Worm (Caenorhabditis elegans) whole organism, young adult: ENCODE results near the gene F07A11.4.

Source experiments
- B0019.2 ChIP-seq: fragments of 200-800 bp; sonication (Bioruptor generic); conservative IDR thresholded peaks from 2 replicates; pipeline ENCODE4 v1.3.6; 2022; ENCODE audit warnings: missing genetic modification reagents, missing genetic modification characterization, missing compliant biosample characterization
- F23B12.7 ChIP-seq: sonication (generic microtip); optimal IDR thresholded peaks from 2 replicates; lab custom pipeline; 2017; ENCODE audit warnings: missing genetic modification characterization, mild to moderate bottlenecking, missing compliant biosample characterization, antibody characterized with exemption, moderate library complexity; ENCODE audit not compliant: insufficient read depth
- F33H1.4 ChIP-seq: fragments of 200-800 bp; sonication (Bioruptor generic); IDR thresholded peaks from 2 replicates; pipeline ENCODE4 v1.3.6; 2022; ENCODE audit warnings: missing genetic modification reagents, missing genetic modification characterization, missing compliant biosample characterization
- F37B4.10 ChIP-seq: fragments of 200-800 bp; sonication (Bioruptor generic); IDR thresholded peaks from 2 replicates; pipeline ENCODE4 v1.3.6; 2022; ENCODE audit warnings: missing genetic modification characterization, missing compliant biosample characterization
- F52B5.7 ChIP-seq: sonication (generic microtip); optimal IDR thresholded peaks from 2 replicates; lab custom pipeline; 2016; ENCODE audit warnings: mild to moderate bottlenecking, missing genetic modification characterization, missing compliant biosample characterization
- Y53G8AR.9 ChIP-seq: fragments of 200-800 bp; sonication (Bioruptor generic); conservative IDR thresholded peaks from 2 replicates; pipeline ENCODE4 v1.3.6; 2022; ENCODE audit warnings: missing genetic modification reagents, missing genetic modification characterization, missing compliant biosample characterization
- Y79H2A.3 ChIP-seq: fragments of 200-800 bp; sonication (Bioruptor generic); conservative IDR thresholded peaks from 2 replicates; pipeline ENCODE4 v1.3.6; 2022; ENCODE audit warnings: missing genetic modification reagents, missing genetic modification characterization, missing compliant biosample characterization
- attf-5 ChIP-seq: fragments of 200-800 bp; sonication (Bioruptor generic); optimal IDR thresholded peaks from 2 replicates; lab custom pipeline; 2018; ENCODE audit warnings: mild to moderate bottlenecking, missing genetic modification characterization, missing compliant biosample characterization
- bed-2 ChIP-seq: fragments of 200-800 bp; sonication (Bioruptor generic); IDR thresholded peaks from 2 replicates; pipeline ENCODE4 v1.3.6; 2022; ENCODE audit warnings: missing genetic modification reagents, missing genetic modification characterization, missing compliant biosample characterization
- ccch-3 ChIP-seq: fragments of 200-800 bp; sonication (Bioruptor generic); optimal IDR thresholded peaks from 2 replicates; lab custom pipeline; 2018; ENCODE audit warnings: mild to moderate bottlenecking, missing genetic modification characterization, missing compliant biosample characterization
- cebp-1 ChIP-seq, 2 experiments: fragments of 200-800 bp in 1 of 2; sonication (Bioruptor generic) in 1 of 2; sonication (generic microtip) in 1 of 2; IDR thresholded peaks in 1 of 2; optimal IDR thresholded peaks in 1 of 2; 2 replicates each; pipeline versions ENCODE4 v1.3.6 to Lab custom; 2017 to 2022; ENCODE audit warnings: missing compliant biosample characterization in 2 of 2, missing genetic modification characterization in 2 of 2, mild to moderate bottlenecking in 1 of 2, missing genetic modification reagents in 1 of 2, moderate library complexity in 1 of 2
- ceh-91 ChIP-seq: fragments of 200-800 bp; sonication (Bioruptor generic); IDR thresholded peaks from 2 replicates; pipeline ENCODE4 v1.3.6; 2022; ENCODE audit warnings: missing genetic modification reagents, missing genetic modification characterization, missing compliant biosample characterization
- chd-7 ChIP-seq: sonication (generic microtip); optimal IDR thresholded peaks from 2 replicates; lab custom pipeline; 2016; ENCODE audit warnings: mild to moderate bottlenecking, missing genetic modification characterization, moderate library complexity, missing compliant biosample characterization
- efl-1 ChIP-seq: fragments of 150-350 bp; optimal IDR thresholded peaks from 2 replicates; lab custom pipeline; 2014; ENCODE audit warnings: missing biosample characterization, missing genetic modification reagents, missing genetic modification characterization
- egrh-3 ChIP-seq: fragments of 200-800 bp; sonication (Bioruptor generic); IDR thresholded peaks from 2 replicates; pipeline ENCODE4 v1.3.6; 2022; ENCODE audit warnings: missing genetic modification reagents, missing genetic modification characterization, missing compliant biosample characterization
- ekl-4 ChIP-seq: fragments of 200-800 bp; sonication (Bioruptor generic); IDR thresholded peaks from 2 replicates; pipeline ENCODE4 v1.3.6; 2022; ENCODE audit warnings: missing genetic modification reagents, missing genetic modification characterization, missing compliant biosample characterization
- ets-4 ChIP-seq: fragments of 200-800 bp; sonication (Bioruptor generic); optimal IDR thresholded peaks from 2 replicates; lab custom pipeline; 2018; ENCODE audit warnings: mild to moderate bottlenecking, missing genetic modification characterization, missing compliant biosample characterization
- him-1 ChIP-seq: sonication (generic microtip); optimal IDR thresholded peaks from 2 replicates; lab custom pipeline; 2016; ENCODE audit warnings: missing genotype, missing genetic modification reagents, missing genetic modification characterization, missing compliant biosample characterization
- hlh-12 ChIP-seq: sonication (generic microtip); optimal IDR thresholded peaks from 2 replicates; lab custom pipeline; 2016; ENCODE audit warnings: missing genetic modification characterization, missing compliant biosample characterization
- lin-26 ChIP-seq: fragments of 200-800 bp; sonication (Bioruptor generic); IDR thresholded peaks from 2 replicates; pipeline ENCODE4 v1.3.6; 2022; ENCODE audit warnings: missing genetic modification reagents, missing genetic modification characterization, missing compliant biosample characterization
- lin-35 ChIP-seq, 3 experiments: fragments of 150-350 bp in 2 of 3; sonication (generic microtip) in 1 of 3; optimal IDR thresholded peaks; 2 replicates each; lab custom pipeline; 2014 to 2018; ENCODE audit warnings: missing biosample characterization in 3 of 3, missing genetic modification characterization in 3 of 3, missing genetic modification reagents in 3 of 3
- lin-54 ChIP-seq: fragments of 200-800 bp; sonication (Bioruptor generic); optimal IDR thresholded peaks from 2 replicates; lab custom pipeline; 2018; ENCODE audit warnings: mild to moderate bottlenecking, missing genetic modification characterization, missing compliant biosample characterization
- lsy-27 ChIP-seq: sonication (generic microtip); optimal IDR thresholded peaks from 2 replicates; lab custom pipeline; 2017; ENCODE audit warnings: missing genetic modification characterization, mild to moderate bottlenecking, missing compliant biosample characterization, antibody characterized with exemption, missing genotype, borderline replicate concordance; ENCODE audit not compliant: insufficient read depth
- madf-3 ChIP-seq: fragments of 200-800 bp; sonication (Bioruptor generic); IDR thresholded peaks from 2 replicates; pipeline ENCODE4 v1.3.6; 2022; ENCODE audit warnings: missing genetic modification reagents, missing genetic modification characterization, missing compliant biosample characterization
- mcd-1 ChIP-seq: fragments of 200-800 bp; sonication (Bioruptor generic); IDR thresholded peaks from 2 replicates; pipeline ENCODE4 v1.3.6; 2022; ENCODE audit warnings: missing genetic modification reagents, missing genetic modification characterization, missing compliant biosample characterization
- mxl-1 ChIP-seq: sonication (generic microtip); optimal IDR thresholded peaks from 2 replicates; lab custom pipeline; 2016; ENCODE audit warnings: missing genetic modification characterization, missing compliant biosample characterization
- nfyb-1 ChIP-seq: fragments of 200-800 bp; sonication (Bioruptor generic); IDR thresholded peaks from 2 replicates; pipeline ENCODE4 v1.3.6; 2022; ENCODE audit warnings: missing genetic modification reagents, missing genetic modification characterization, missing compliant biosample characterization
- nhr-120 ChIP-seq: fragments of 200-800 bp; sonication (Bioruptor generic); IDR thresholded peaks from 2 replicates; pipeline ENCODE4 v1.3.6; 2022; ENCODE audit warnings: missing genetic modification characterization, missing compliant biosample characterization
- nhr-80 ChIP-seq: sonication (generic microtip); optimal IDR thresholded peaks from 2 replicates; lab custom pipeline; 2016; ENCODE audit warnings: missing genetic modification characterization, missing compliant biosample characterization
- pbrm-1 ChIP-seq: fragments of 200-800 bp; sonication (Bioruptor generic); IDR thresholded peaks from 2 replicates; pipeline ENCODE4 v1.3.6; 2022; ENCODE audit warnings: missing genetic modification reagents, missing genetic modification characterization, missing compliant biosample characterization
- pha-4 ChIP-seq: fragments of 150-350 bp; sonication (generic microtip); optimal IDR thresholded peaks from 2 replicates; lab custom pipeline; 2014; ENCODE audit warnings: missing biosample characterization, missing genetic modification reagents, missing genetic modification characterization
- rec-8 ChIP-seq, 2 experiments: sonication (generic microtip); optimal IDR thresholded peaks; 2 replicates each; lab custom pipeline; 2016; ENCODE audit warnings: mild to moderate bottlenecking in 2 of 2, missing genetic modification characterization in 2 of 2, missing genetic modification reagents in 2 of 2, missing genotype in 2 of 2, missing biosample characterization in 1 of 2, missing compliant biosample characterization in 1 of 2, moderate library complexity in 1 of 2
- sea-2 ChIP-seq: fragments of 200-800 bp; sonication (Bioruptor generic); IDR thresholded peaks from 2 replicates; pipeline ENCODE4 v1.3.6; 2022; ENCODE audit warnings: missing genetic modification characterization, missing compliant biosample characterization
- snpc-4 ChIP-seq, 5 experiments: fragments of 150-350 bp in 1 of 5; sonication (generic microtip) in 4 of 5; optimal IDR thresholded peaks; 2 replicates each; lab custom pipeline; 2014 to 2018; ENCODE audit warnings: missing genetic modification characterization in 5 of 5, missing biosample characterization in 3 of 5, antibody characterized with exemption in 2 of 5, mild to moderate bottlenecking in 2 of 5, missing compliant biosample characterization in 2 of 5, missing genotype in 2 of 5, moderate library complexity in 2 of 5, missing genetic modification reagents in 1 of 5
- somi-1 ChIP-seq: fragments of 200-800 bp; sonication (Bioruptor generic); optimal IDR thresholded peaks from 2 replicates; lab custom pipeline; 2018; ENCODE audit warnings: mild to moderate bottlenecking, missing genetic modification characterization, missing compliant biosample characterization
- sptf-2 ChIP-seq: fragments of 200-800 bp; sonication (Bioruptor generic); optimal IDR thresholded peaks from 2 replicates; lab custom pipeline; 2018; ENCODE audit warnings: mild to moderate bottlenecking, missing genetic modification characterization, missing compliant biosample characterization
- tlf-1 ChIP-seq: fragments of 200-800 bp; sonication (Bioruptor generic); optimal IDR thresholded peaks from 2 replicates; lab custom pipeline; 2018; ENCODE audit warnings: mild to moderate bottlenecking, missing genetic modification characterization, missing compliant biosample characterization
- zfh-2 ChIP-seq: fragments of 200-800 bp; sonication (Bioruptor generic); conservative IDR thresholded peaks from 2 replicates; pipeline ENCODE4 v1.3.6; 2022; ENCODE audit warnings: missing genetic modification reagents, missing genetic modification characterization, missing compliant biosample characterization

F07A11.4 gene

ce11 chrII:11650975-11651588, 50.3 kb downstream of the F07A11.4 start, which contains the start of gene coa-7 (continued):
- TF ChIP-seq somi-1 (GFP tag; lab: Kevin White, UChicago) (no peak), F37B4.10 (GFP tag; lab: Robert Waterston, UW) (no peak)

ce11 chrII:11652125-11652524, 51.3 kb downstream of the F07A11.4 start:
- TF ChIP-seq bed-2 (GFP tag; lab: Robert Waterston, UW) (no peak), ekl-4 (GFP tag; lab: Robert Waterston, UW) (peak; percentile 60; the same call in 1 of the 2 replicates), zfh-2 (GFP tag; lab: Robert Waterston, UW) (peak; percentile 82), nfyb-1 (GFP tag; lab: Robert Waterston, UW) (no peak), egrh-3 (GFP tag; lab: Robert Waterston, UW) (peak; percentile 74; the same call in 1 of the 2 replicates), efl-1 (no peak), mcd-1 (GFP tag; lab: Robert Waterston, UW) (peak; percentile 10; the same call in 1 of the 2 replicates), lsy-27 (tag; lab: Kevin White, UChicago) (no peak), ets-4 (GFP tag; lab: Kevin White, UChicago) (no peak), hlh-12 (tag; lab: Kevin White, UChicago) (no peak), B0019.2 (GFP tag; lab: Robert Waterston, UW) (no peak), Y53G8AR.9 (0 out of 2 replicates have a peak, but pooled peaks have one; percentile 36), ceh-91 (GFP tag; lab: Robert Waterston, UW) (no peak), lin-26 (no peak), somi-1 (GFP tag; lab: Kevin White, UChicago) (no peak), F52B5.7 (tag; lab: Kevin White, UChicago) (peak; percentile 28)

ce11 chrII:11652679-11653174, 51.9 kb downstream of the F07A11.4 start, which contains the start of the genes rad-23 and rpn-12:
Gene rad-23, minus strand, starts transcription at chrII:11652729.
Gene rpn-12, plus strand, starts transcription at chrII:11653124.
- TF ChIP-seq egrh-3 (GFP tag; lab: Robert Waterston, UW) (no peak), somi-1 (GFP tag; lab: Kevin White, UChicago) (no peak), sptf-2 (GFP tag; lab: Kevin White, UChicago) (no peak), Y53G8AR.9 (no peak), attf-5 (GFP tag; lab: Kevin White, UChicago) (peak; percentile 28), pha-4 (tag; lab: Kevin White, UChicago) (no peak), nhr-80 (tag; lab: Kevin White, UChicago) (peak; percentile 18), F33H1.4 (GFP tag; lab: Robert Waterston, UW) (peak; percentile 83), cebp-1 (GFP tag; IDR thresholded peaks at IDR 0.05; lab: Robert Waterston, UW) (no peak), cebp-1 (tag; optimal IDR thresholded peaks at IDR 0.05; lab: Kevin White, UChicago) (peak; percentile 15), lin-35 (GFP tag; optimal IDR thresholded peaks at IDR 0.05; lab: Kevin White, UChicago) (peak in 1 of 3 experiments; percentile 35), snpc-4 (GFP tag; optimal IDR thresholded peaks at IDR 0.05; lab: Kevin White, UChicago) (no peak), snpc-4 (tag; optimal IDR thresholded peaks at IDR 0.05; lab: Kevin White, UChicago) (peak in 3 of 4 experiments; percentile 15 to 69 (median 36)), him-1 (no peak), lin-54 (GFP tag; lab: Kevin White, UChicago) (peak; percentile 33), F23B12.7 (tag; lab: Kevin White, UChicago) (peak; percentile 4)

ce11 chrII:11657079-11657478, 56.3 kb downstream of the F07A11.4 start, which contains the start of gene nep-1:
Gene nep-1, minus strand, starts transcription at chrII:11657179.
- TF ChIP-seq Y79H2A.3 (GFP tag; lab: Robert Waterston, UW) (no peak), tlf-1 (GFP tag; lab: Kevin White, UChicago) (no peak), mxl-1 (tag; lab: Kevin White, UChicago) (no peak), nhr-120 (GFP tag; lab: Robert Waterston, UW) (no peak), pbrm-1 (GFP tag; lab: Robert Waterston, UW) (no peak), Y53G8AR.9 (no peak), chd-7 (tag; lab: Kevin White, UChicago) (no peak), madf-3 (GFP tag; lab: Robert Waterston, UW) (no peak), rec-8 (tag; optimal IDR thresholded peaks at IDR 0.05; lab: Kevin White, UChicago) (no peak), sea-2 (GFP tag; lab: Robert Waterston, UW) (no peak), ccch-3 (no peak)
